ENCODE assay signal across 3 worm cellular contexts in genomic region chrIV:3731430-3731829, ce11.
A peak's percentile ranks its signal among the peaks of the same experiment; 100 is the strongest.
TF ChIP-seq lines count a peak whose summit lies in the region.

No protein-coding gene starts in this region.

TF ChIP-seq in whole organism, L4 larva, 104 proteins besides CTCF, POLR2A, EP300 and RAD21:
- TF ChIP-seq snpc-4 (tag; optimal IDR thresholded peaks at IDR 0.05; lab: Kevin White, UChicago), result no peak
- no peak for TF ChIP-seq ceh-44 (GFP tag; IDR thresholded peaks at IDR 0.05; lab: Robert Waterston, UW)
- peak; percentile 78 for TF ChIP-seq set-16 (GFP tag; IDR thresholded peaks at IDR 0.05; lab: Robert Waterston, UW)
- 0 out of 2 replicates have a peak, but pooled peaks have one; percentile 3 for TF ChIP-seq dmd-8 (GFP tag; IDR thresholded peaks at IDR 0.05; lab: Robert Waterston, UW)

TF ChIP-seq in whole organism, late embryonic, 69 proteins besides CTCF, POLR2A, EP300 and RAD21:
- TF ChIP-seq nhr-11 (tag; optimal IDR thresholded peaks at IDR 0.05; lab: Kevin White, UChicago) (no peak), elt-4 (tag; optimal IDR thresholded peaks at IDR 0.05; lab: Kevin White, UChicago) (peak; percentile 67)

TF ChIP-seq in whole organism, young adult, 124 proteins besides CTCF, POLR2A, EP300 and RAD21:
- TF ChIP-seq egrh-3 (GFP tag; IDR thresholded peaks at IDR 0.05; lab: Robert Waterston, UW) (peak; percentile 20; the same call in 1 of the 2 replicates), bed-1 (GFP tag; IDR thresholded peaks at IDR 0.05; lab: Robert Waterston, UW) (no peak), K11D2.4 (GFP tag; IDR thresholded peaks at IDR 0.05; lab: Robert Waterston, UW) (no peak), nhr-120 (GFP tag; IDR thresholded peaks at IDR 0.05; lab: Robert Waterston, UW) (0 out of 2 replicates have a peak, but pooled peaks have one; percentile 48), zfh-2 (GFP tag; conservative IDR thresholded peaks at IDR 0.05; lab: Robert Waterston, UW) (peak; percentile 81)
